Fruit fly (Drosophila melanogaster): ENCODE data around the gene Tango6.
A peak's percentile ranks its signal among the peaks of the same experiment; 100 is the strongest.

The Tango6 gene

dm6 chr2L:18936056-18936455 is 32.8 kb upstream of the Tango6 start (continued):
- TF ChIP-seq MESR4 (GFP tag; optimal IDR thresholded peaks at IDR 0.05), result no peak
- TF ChIP-seq dmrt11E (tag; optimal IDR thresholded peaks at IDR 0.05), result no peak
- no peak for TF ChIP-seq CG31441 (GFP tag; IDR thresholded peaks at IDR 0.05)
- no peak for TF ChIP-seq gsb (GFP tag; IDR thresholded peaks at IDR 0.05)
- peak; percentile 1 for TF ChIP-seq ash1 (GFP tag; optimal IDR thresholded peaks at IDR 0.05)
- no peak for TF ChIP-seq CG18476 (GFP tag; optimal IDR thresholded peaks at IDR 0.05)
- no peak for TF ChIP-seq CG3847 (GFP tag; IDR thresholded peaks at IDR 0.05)
- TF ChIP-seq CG16863 (GFP tag; optimal IDR thresholded peaks at IDR 0.05), result no peak
- peak; percentile 12 for TF ChIP-seq abd-A (tag; optimal IDR thresholded peaks at IDR 0.05)
- TF ChIP-seq Fer2 (tag; optimal IDR thresholded peaks at IDR 0.05), result no peak
- no peak for TF ChIP-seq CG2120 (GFP tag; optimal IDR thresholded peaks at IDR 0.05)
- TF ChIP-seq CG4360 (GFP tag; IDR thresholded peaks at IDR 0.05), result peak; percentile 83
- TF ChIP-seq ewg (GFP tag; optimal IDR thresholded peaks at IDR 0.05), result peak; percentile 80
- TF ChIP-seq pb (GFP tag; optimal IDR thresholded peaks at IDR 0.05), result no peak
- peak; percentile 4 for TF ChIP-seq kni (GFP tag; optimal IDR thresholded peaks at IDR 0.05)
- TF ChIP-seq cwo (GFP tag; optimal IDR thresholded peaks at IDR 0.05), result no peak
- TF ChIP-seq odd (GFP tag; optimal IDR thresholded peaks at IDR 0.05), result no peak
- peak; percentile 27 for TF ChIP-seq kah (GFP tag; optimal IDR thresholded peaks at IDR 0.05)
- peak; percentile 98 for TF ChIP-seq Nf-YC (tag; optimal IDR thresholded peaks at IDR 0.05)
- no peak for TF ChIP-seq CG7556 (GFP tag; optimal IDR thresholded peaks at IDR 0.05)
- no peak for TF ChIP-seq vnd (GFP tag; IDR thresholded peaks at IDR 0.05; ENCODE audit: partially characterized antibody)
- no peak for TF ChIP-seq CG8388 (GFP tag; optimal IDR thresholded peaks at IDR 0.05)
- no peak for TF ChIP-seq zen (tag; optimal IDR thresholded peaks at IDR 0.05)
- peak; percentile 56; the same call in 1 of the 2 replicates for TF ChIP-seq aop (GFP tag; IDR thresholded peaks at IDR 0.05)
- 0 out of 2 replicates have a peak, but pooled peaks have one; percentile 28 for TF ChIP-seq Atf6 (GFP tag; IDR thresholded peaks at IDR 0.05)
- no peak for TF ChIP-seq CG15269 (tag; optimal IDR thresholded peaks at IDR 0.05)
- TF ChIP-seq chn (GFP tag; optimal IDR thresholded peaks at IDR 0.05), result no peak
- TF ChIP-seq PHDP (tag; optimal IDR thresholded peaks at IDR 0.05), result no peak
- TF ChIP-seq CG3995 (GFP tag; optimal IDR thresholded peaks at IDR 0.05), result no peak
- TF ChIP-seq Jarid2 (GFP tag; optimal IDR thresholded peaks at IDR 0.05), result peak; percentile 95
- peak; percentile 86 for TF ChIP-seq Deaf1 (tag; optimal IDR thresholded peaks at IDR 0.05)
- TF ChIP-seq CG4282 (GFP tag; optimal IDR thresholded peaks at IDR 0.05), result no peak
- no peak for TF ChIP-seq phol (tag; optimal IDR thresholded peaks at IDR 0.05)
- no peak for TF ChIP-seq CG17912 (GFP tag; optimal IDR thresholded peaks at IDR 0.05)
- no peak for TF ChIP-seq CG17568 (GFP tag; optimal IDR thresholded peaks at IDR 0.05)
- no peak for TF ChIP-seq croc (GFP tag; conservative IDR thresholded peaks at IDR 0.05)
- TF ChIP-seq ind (GFP tag; optimal IDR thresholded peaks at IDR 0.05), result no peak
- TF ChIP-seq seq (GFP tag; IDR thresholded peaks at IDR 0.05), result peak; percentile 58; the same call in 1 of the 2 replicates
- TF ChIP-seq pan (optimal IDR thresholded peaks at IDR 0.05), result no peak
- peak in 1 of 2 experiments; percentile 64 for TF ChIP-seq pan (GFP tag; optimal IDR thresholded peaks at IDR 0.05 in 1 of 2, IDR thresholded peaks at IDR 0.05 in 1 of 2)
- peak; percentile 43; the same call in 1 of the 2 replicates for TF ChIP-seq Rfx (GFP tag; IDR thresholded peaks at IDR 0.05)
- no peak for TF ChIP-seq CG10565 (GFP tag; optimal IDR thresholded peaks at IDR 0.05)
- no peak for TF ChIP-seq CG9797 (GFP tag; optimal IDR thresholded peaks at IDR 0.05)
- no peak for TF ChIP-seq CG33213 (GFP tag; optimal IDR thresholded peaks at IDR 0.05)
- no peak for TF ChIP-seq CG12299 (tag; optimal IDR thresholded peaks at IDR 0.05)
- no peak for TF ChIP-seq Awh (GFP tag; IDR thresholded peaks at IDR 0.05)
- no peak for TF ChIP-seq p53 (GFP tag; optimal IDR thresholded peaks at IDR 0.05)
- peak; percentile 78; the same call in 1 of the 2 replicates for TF ChIP-seq CG42726 (GFP tag; IDR thresholded peaks at IDR 0.05; ENCODE audit: partially characterized antibody)
- TF ChIP-seq CG1529 (GFP tag; optimal IDR thresholded peaks at IDR 0.05), result no peak
- no peak for TF ChIP-seq wek (GFP tag; optimal IDR thresholded peaks at IDR 0.05)
- peak; percentile 19 for TF ChIP-seq nmo (GFP tag; optimal IDR thresholded peaks at IDR 0.05)
